Worm (Caenorhabditis elegans) whole organism, L3 larva: ENCODE measurements around the gene rack-1.

Experiments used
- R02D3.7 ChIP-seq: fragments of 150-350 bp; optimal IDR thresholded peaks from 2 replicates; lab custom pipeline; 2014; ENCODE audit warnings: missing biosample characterization, missing genetic modification characterization
- ceh-16 ChIP-seq: sonication (generic microtip); optimal IDR thresholded peaks from 2 replicates; lab custom pipeline; 2017; ENCODE audit warnings: missing biosample characterization, missing genetic modification characterization
- ceh-82 ChIP-seq: fragments of 150-350 bp; optimal IDR thresholded peaks from 2 replicates; lab custom pipeline; 2014; ENCODE audit warnings: missing biosample characterization, missing genetic modification characterization
- ceh-9 ChIP-seq: sonication (generic microtip); optimal IDR thresholded peaks from 2 replicates; lab custom pipeline; 2018; ENCODE audit warnings: missing biosample characterization, missing genetic modification characterization
- daf-12 ChIP-seq: fragments of 150-350 bp; optimal IDR thresholded peaks from 2 replicates; lab custom pipeline; 2014; ENCODE audit warnings: missing biosample characterization, missing genetic modification reagents, missing genetic modification characterization
- egl-27 ChIP-seq: sonication (generic microtip); optimal IDR thresholded peaks from 4 replicates; lab custom pipeline; 2017; ENCODE audit warnings: missing biosample characterization, missing genetic modification reagents, missing genetic modification characterization
- egl-5 ChIP-seq: fragments of 150-350 bp; optimal IDR thresholded peaks from 2 replicates; lab custom pipeline; 2017; ENCODE audit warnings: missing biosample characterization, missing genetic modification reagents, missing genetic modification characterization, inconsistent platforms
- elt-3 ChIP-seq, 3 experiments: fragments of 150-350 bp in 1 of 3; sonication (generic microtip) in 2 of 3; optimal IDR thresholded peaks; 2 replicates in 2 of 3; 4 replicates in 1 of 3; lab custom pipeline; 2014 to 2017; ENCODE audit warnings: missing biosample characterization in 3 of 3, missing genetic modification characterization in 3 of 3
- fkh-10 ChIP-seq: sonication (generic microtip); optimal IDR thresholded peaks from 2 replicates; lab custom pipeline; 2017; ENCODE audit warnings: missing biosample characterization, missing genetic modification reagents, missing genetic modification characterization
- fkh-2 ChIP-seq: fragments of 150-350 bp; optimal IDR thresholded peaks from 2 replicates; lab custom pipeline; 2014; ENCODE audit warnings: missing biosample characterization, missing genetic modification reagents, missing genetic modification characterization
- hmg-11 ChIP-seq: sonication (generic microtip); optimal IDR thresholded peaks from 2 replicates; lab custom pipeline; 2016; ENCODE audit warnings: missing genetic modification characterization, missing compliant biosample characterization
- jun-1 ChIP-seq: fragments of 150-350 bp; optimal IDR thresholded peaks from 2 replicates; lab custom pipeline; 2014; ENCODE audit warnings: missing biosample characterization, missing genetic modification reagents, missing genetic modification characterization
- lin-15B ChIP-seq: fragments of 150-350 bp; optimal IDR thresholded peaks from 2 replicates; lab custom pipeline; 2014; ENCODE audit warnings: missing biosample characterization, missing genetic modification characterization
- lin-39 ChIP-seq: fragments of 150-350 bp; optimal IDR thresholded peaks from 2 replicates; lab custom pipeline; 2018; ENCODE audit warnings: missing biosample characterization, missing genetic modification reagents, missing genetic modification characterization
- lsy-12 ChIP-seq: sonication (generic microtip); optimal IDR thresholded peaks from 2 replicates; lab custom pipeline; 2016; ENCODE audit warnings: mild to moderate bottlenecking, missing genetic modification characterization, missing compliant biosample characterization
- mdl-1 ChIP-seq: fragments of 150-350 bp; optimal IDR thresholded peaks from 2 replicates; lab custom pipeline; 2014; ENCODE audit warnings: missing biosample characterization, missing genetic modification characterization
- mml-1 ChIP-seq: fragments of 150-350 bp; sonication (generic microtip); optimal IDR thresholded peaks from 3 replicates; lab custom pipeline; 2014; ENCODE audit warnings: missing biosample characterization, missing genetic modification characterization
- nfya-1 ChIP-seq: sonication (generic microtip); optimal IDR thresholded peaks from 2 replicates; lab custom pipeline; 2017; ENCODE audit warnings: missing genetic modification characterization, mild to moderate bottlenecking, missing compliant biosample characterization, antibody characterized with exemption, moderate library complexity; ENCODE audit not compliant: insufficient read depth
- nhr-12 ChIP-seq: fragments of 150-350 bp; optimal IDR thresholded peaks from 2 replicates; lab custom pipeline; 2014; ENCODE audit warnings: missing biosample characterization, missing genetic modification characterization
- nhr-28 ChIP-seq: fragments of 150-350 bp; optimal IDR thresholded peaks from 2 replicates; lab custom pipeline; 2014; ENCODE audit warnings: missing biosample characterization, missing genetic modification characterization
- nhr-43 ChIP-seq: sonication (generic microtip); optimal IDR thresholded peaks from 2 replicates; lab custom pipeline; 2016; ENCODE audit warnings: mild to moderate bottlenecking, missing genetic modification characterization, missing compliant biosample characterization; ENCODE audit not compliant: poor library complexity, severe bottlenecking
- nhr-67 ChIP-seq: fragments of 150-350 bp; optimal IDR thresholded peaks from 2 replicates; lab custom pipeline; 2014; ENCODE audit warnings: missing biosample characterization, missing genetic modification characterization
- nhr-76 ChIP-seq: fragments of 150-350 bp; sonication (generic microtip); optimal IDR thresholded peaks from 5 replicates; lab custom pipeline; 2014; ENCODE audit warnings: missing biosample characterization, missing genetic modification characterization
- pha-4 ChIP-seq: fragments of 150-350 bp; optimal IDR thresholded peaks from 2 replicates; lab custom pipeline; 2014; ENCODE audit warnings: missing biosample characterization, missing genetic modification reagents, missing genetic modification characterization
- pqm-1 ChIP-seq: fragments of 150-350 bp; optimal IDR thresholded peaks from 2 replicates; lab custom pipeline; 2017; ENCODE audit warnings: missing biosample characterization, missing genetic modification characterization, inconsistent platforms
- skn-1 ChIP-seq: fragments of 150-350 bp; optimal IDR thresholded peaks from 2 replicates; lab custom pipeline; 2014; ENCODE audit warnings: missing biosample characterization, missing genetic modification characterization
- unc-39 ChIP-seq: sonication (generic microtip); optimal IDR thresholded peaks from 4 replicates; lab custom pipeline; 2017; ENCODE audit warnings: missing biosample characterization, missing genetic modification characterization
- unc-62 ChIP-seq: fragments of 150-350 bp; sonication (generic microtip); optimal IDR thresholded peaks from 4 replicates; lab custom pipeline; 2014; ENCODE audit warnings: missing biosample characterization, missing genetic modification reagents, missing genetic modification characterization
- zag-1 ChIP-seq: fragments of 150-350 bp; optimal IDR thresholded peaks from 2 replicates; lab custom pipeline; 2014; ENCODE audit warnings: missing biosample characterization, missing genetic modification characterization
- ztf-11 ChIP-seq: fragments of 150-350 bp; optimal IDR thresholded peaks from 2 replicates; lab custom pipeline; 2014; ENCODE audit warnings: missing biosample characterization, missing genetic modification characterization
- ztf-4 ChIP-seq: fragments of 150-350 bp; optimal IDR thresholded peaks from 2 replicates; lab custom pipeline; 2014; ENCODE audit warnings: missing biosample characterization, missing genetic modification characterization

The rack-1 gene

ce11 chrIV:10157034-10157433, 19.4 kb upstream of the rack-1 start:
- no peak for TF ChIP-seq skn-1 (tag; lab: Kevin White, UChicago)
- TF ChIP-seq nfya-1 (tag; lab: Kevin White, UChicago), result no peak
- no peak for TF ChIP-seq mdl-1 (tag; lab: Kevin White, UChicago)
- TF ChIP-seq nhr-76 (tag; lab: Kevin White, UChicago), result no peak
- no peak for TF ChIP-seq hmg-11 (tag; lab: Kevin White, UChicago)
- TF ChIP-seq ceh-16 (tag; lab: Kevin White, UChicago), result no peak
- TF ChIP-seq zag-1 (tag; lab: Kevin White, UChicago), result no peak

ce11 chrIV:10157489-10158088, 18.9 kb upstream of the rack-1 start, which contains the start of gene ttr-53:
TSS of gene ttr-53 (plus strand) at chrIV:10158038.
- TF ChIP-seq lsy-12 (tag; lab: Kevin White, UChicago) (no peak), R02D3.7 (tag; lab: Kevin White, UChicago) (no peak)
- TF ChIP-seq, all 47 proteins: peak for 0

- TF ChIP-seq pqm-1 (tag; lab: Kevin White, UChicago), result no peak
- no peak for TF ChIP-seq lin-39 (tag; lab: Kevin White, UChicago)
- TF ChIP-seq daf-12 (tag; lab: Kevin White, UChicago), result no peak
- TF ChIP-seq mml-1 (tag; lab: Kevin White, UChicago), result no peak
- TF ChIP-seq hmg-11 (tag; lab: Kevin White, UChicago), result no peak
- no peak for TF ChIP-seq nhr-76 (tag; lab: Kevin White, UChicago)
- no peak for TF ChIP-seq lin-15B (tag; lab: Kevin White, UChicago)
- TF ChIP-seq nhr-12, result no peak
- TF ChIP-seq unc-39 (tag; lab: Kevin White, UChicago), result no peak
- no peak for TF ChIP-seq egl-27 (tag; lab: Kevin White, UChicago)
- no peak for TF ChIP-seq ztf-4 (tag; lab: Kevin White, UChicago)
- TF ChIP-seq R02D3.7 (tag; lab: Kevin White, UChicago), result no peak
- no peak for TF ChIP-seq ceh-16 (tag; lab: Kevin White, UChicago)
- TF ChIP-seq elt-3 (tag; optimal IDR thresholded peaks at IDR 0.05; lab: Kevin White, UChicago), result no peak
- TF ChIP-seq unc-62 (GFP tag; lab: Kevin White, UChicago), result no peak
- no peak for TF ChIP-seq nhr-28 (tag; lab: Kevin White, UChicago)
These were observed 14.8 kb upstream of the rack-1 start, which contains the start of gene pps-1 for ce11 chrIV:10161706-10162105. TSS of gene pps-1 (plus strand) at chrIV:10162006.

- no peak for TF ChIP-seq fkh-2 (tag; lab: Kevin White, UChicago)
- TF ChIP-seq mdl-1 (tag; lab: Kevin White, UChicago), result no peak
- no peak for TF ChIP-seq jun-1
- no peak for TF ChIP-seq ceh-82
- TF ChIP-seq nhr-67, result no peak
- TF ChIP-seq ztf-11 (tag; lab: Kevin White, UChicago), result no peak
- TF ChIP-seq nhr-43, result no peak
- no peak for TF ChIP-seq ceh-16 (tag; lab: Kevin White, UChicago)
- TF ChIP-seq nfya-1 (tag; lab: Kevin White, UChicago), result no peak
- TF ChIP-seq ceh-9 (tag; lab: Kevin White, UChicago), result no peak
- TF ChIP-seq ztf-4 (tag; lab: Kevin White, UChicago), result no peak
These were observed 12.4 kb upstream of the rack-1 start for ce11 chrIV:10164086-10164485.

ce11 chrIV:10170808-10171207, 5.7 kb upstream of the rack-1 start:
- TF ChIP-seq fkh-10 (GFP tag; lab: Kevin White, UChicago) (peak; percentile 93), lin-15B (tag; lab: Kevin White, UChicago) (no peak), hmg-11 (tag; lab: Kevin White, UChicago) (no peak), pha-4 (no peak)
- TF ChIP-seq, all 47 proteins: peak for 1

ce11 chrIV:10174328-10174727, 2.2 kb upstream of the rack-1 start, which contains the start of gene pxf-1:
TSS of gene pxf-1 (minus strand) at chrIV:10174341.
- TF ChIP-seq lin-39 (tag; lab: Kevin White, UChicago) (no peak), egl-5 (tag; lab: Kevin White, UChicago) (peak; percentile 52)
- TF ChIP-seq, all 47 proteins: peak for 1
